Worm (Caenorhabditis elegans): ENCODE measurements around the gene F58E6.5.

ce11 chrV:9754459-9754858 is at the start of gene F58E6.5:
- TF ChIP-seq ceh-28 (tag; optimal IDR thresholded peaks at IDR 0.05) (no peak), zag-1 (tag; optimal IDR thresholded peaks at IDR 0.05) (no peak), nhr-11 (tag; optimal IDR thresholded peaks at IDR 0.05) (no peak), elt-1 (tag; optimal IDR thresholded peaks at IDR 0.05) (no peak), ztf-4 (tag; optimal IDR thresholded peaks at IDR 0.05) (no peak), ama-1 (optimal IDR thresholded peaks at IDR 0.05) (no peak), fkh-10 (GFP tag; optimal IDR thresholded peaks at IDR 0.05) (no peak), tbx-2 (tag; optimal IDR thresholded peaks at IDR 0.05) (no peak), nhr-12 (tag; optimal IDR thresholded peaks at IDR 0.05) (no peak), ceh-16 (tag; optimal IDR thresholded peaks at IDR 0.05) (no peak), skn-1 (tag; optimal IDR thresholded peaks at IDR 0.05) (no peak), aly-2 (tag; optimal IDR thresholded peaks at IDR 0.05) (no peak), mdl-1 (tag; optimal IDR thresholded peaks at IDR 0.05) (no peak), fos-1 (tag; optimal IDR thresholded peaks at IDR 0.05) (no peak)
